Worm (Caenorhabditis elegans) whole organism, mixed stage, embryonic: Measurements from ENCODE around the gene T05G5.5.

Experiments used
- lin-32 ChIP-seq: fragments of 200-800 bp; sonication (Bioruptor generic); optimal IDR thresholded peaks from 2 replicates; lab custom pipeline; 2018; ENCODE audit warnings: mild to moderate bottlenecking, missing genetic modification characterization, missing compliant biosample characterization
- lsy-2 ChIP-seq: fragments of 150-350 bp; optimal IDR thresholded peaks from 2 replicates; lab custom pipeline; 2014; ENCODE audit warnings: missing biosample characterization, missing genetic modification characterization
- nhr-237 ChIP-seq: fragments of 150-350 bp; optimal IDR thresholded peaks from 2 replicates; lab custom pipeline; 2014; ENCODE audit warnings: missing biosample characterization, missing genetic modification characterization
- snpc-4 ChIP-seq: fragments of 150-350 bp; optimal IDR thresholded peaks from 2 replicates; lab custom pipeline; 2014; ENCODE audit warnings: missing biosample characterization, missing genetic modification characterization
- unc-39 ChIP-seq: fragments of 150-350 bp; optimal IDR thresholded peaks from 2 replicates; lab custom pipeline; 2014; ENCODE audit warnings: missing biosample characterization, missing genetic modification characterization
- unc-62 ChIP-seq: fragments of 150-350 bp; optimal IDR thresholded peaks from 2 replicates; lab custom pipeline; 2014; ENCODE audit warnings: missing biosample characterization, missing genetic modification reagents, missing genetic modification characterization

- TF ChIP-seq unc-62 (GFP tag; lab: Kevin White, UChicago) (no peak), lsy-2 (no peak), lin-32 (GFP tag; lab: Kevin White, UChicago) (no peak), unc-39 (tag; lab: Kevin White, UChicago) (no peak), snpc-4 (tag; lab: Kevin White, UChicago) (no peak), nhr-237 (tag; lab: Kevin White, UChicago) (no peak)
These were observed 45.2 kb upstream of the T05G5.5 start, which contains the start of gene srxa-10 for ce11 chrIII:9796448-9796847.
